Fruit fly (Drosophila melanogaster) whole organism, pupa: ENCODE measurements around the gene Targ1.
A peak's percentile ranks its signal among the peaks of the same experiment; 100 is the strongest.

ENCODE experiments used
- CG10348 ChIP-seq: fragments of 200-800 bp; sonication (Bioruptor generic); IDR thresholded peaks from 2 replicates; pipeline ENCODE4 v1.3.6; 2022; ENCODE audit warnings: missing biosample characterization, missing genetic modification characterization
- CG12605 ChIP-seq: fragments of 200-800 bp; sonication (Bioruptor generic); IDR thresholded peaks from 2 replicates; pipeline ENCODE4 v1.3.6; 2022; ENCODE audit warnings: missing biosample characterization, missing genetic modification characterization
- CG13204 ChIP-seq: fragments of 200-800 bp; sonication (Bioruptor generic); optimal IDR thresholded peaks from 2 replicates; lab custom pipeline; 2018; ENCODE audit warnings: missing biosample characterization, mild to moderate bottlenecking, missing genetic modification characterization, moderate library complexity
- CG14655 ChIP-seq: fragments of 200-800 bp; sonication (Bioruptor generic); optimal IDR thresholded peaks from 3 replicates; lab custom pipeline; 2017; ENCODE audit warnings: mild to moderate bottlenecking, missing biosample characterization, missing genetic modification reagents, missing genetic modification characterization
- CG15710 ChIP-seq: fragments of 200-800 bp; sonication (Bioruptor generic); optimal IDR thresholded peaks from 2 replicates; lab custom pipeline; 2018; ENCODE audit warnings: missing biosample characterization, mild to moderate bottlenecking, missing genetic modification characterization, moderate library complexity
- CG17806 ChIP-seq: fragments of 200-800 bp; sonication (Bioruptor generic); optimal IDR thresholded peaks from 2 replicates; lab custom pipeline; 2018; ENCODE audit warnings: missing biosample characterization, mild to moderate bottlenecking, missing genetic modification characterization, moderate library complexity
- CG32121 ChIP-seq: fragments of 200-800 bp; sonication (Bioruptor generic); IDR thresholded peaks from 2 replicates; pipeline ENCODE4 v1.3.6; 2022; ENCODE audit warnings: missing biosample characterization, missing genetic modification characterization
- CG34367 ChIP-seq: fragments of 200-800 bp; sonication (Bioruptor generic); optimal IDR thresholded peaks from 2 replicates; lab custom pipeline; 2018; ENCODE audit warnings: missing biosample characterization, mild to moderate bottlenecking, missing genetic modification characterization
- CG4496 ChIP-seq: fragments of 200-800 bp; sonication (Bioruptor generic); IDR thresholded peaks from 3 replicates; pipeline ENCODE4 v1.3.6; 2022; ENCODE audit warnings: missing biosample characterization, missing genetic modification characterization
- CG8159 ChIP-seq: fragments of 200-800 bp; sonication (Bioruptor generic); optimal IDR thresholded peaks from 3 replicates; lab custom pipeline; 2018; ENCODE audit warnings: missing biosample characterization, mild to moderate bottlenecking, missing genetic modification characterization, moderate library complexity
- CG8301 ChIP-seq: fragments of 200-800 bp; sonication (Bioruptor generic); optimal IDR thresholded peaks from 2 replicates; lab custom pipeline; 2018; ENCODE audit warnings: missing biosample characterization, mild to moderate bottlenecking, missing genetic modification characterization
- CG9948 ChIP-seq: fragments of 200-800 bp; sonication (Bioruptor generic); optimal IDR thresholded peaks from 2 replicates; lab custom pipeline; 2018; ENCODE audit warnings: missing biosample characterization, mild to moderate bottlenecking, missing genetic modification characterization, moderate library complexity
- D1 ChIP-seq: fragments of 200-800 bp; sonication (Bioruptor generic); optimal IDR thresholded peaks from 2 replicates; lab custom pipeline; 2018; ENCODE audit warnings: missing biosample characterization, mild to moderate bottlenecking, missing genetic modification characterization, moderate library complexity
- EcR ChIP-seq: fragments of 200-800 bp; sonication (Bioruptor generic); optimal IDR thresholded peaks from 3 replicates; lab custom pipeline; 2019; ENCODE audit warnings: missing biosample characterization, missing genetic modification characterization, mild to moderate bottlenecking, moderate library complexity, missing genetic modification reagents
- Ets98B ChIP-seq: fragments of 200-800 bp; sonication (Bioruptor generic); IDR thresholded peaks from 2 replicates; pipeline ENCODE4 v1.3.6; 2022; ENCODE audit warnings: missing biosample characterization, missing genetic modification characterization
- Pif1A ChIP-seq: fragments of 200-800 bp; sonication (Bioruptor generic); optimal IDR thresholded peaks from 3 replicates; lab custom pipeline; 2016; ENCODE audit warnings: missing biosample characterization, missing genetic modification characterization
- Pif1B ChIP-seq: fragments of 200-800 bp; sonication (Bioruptor generic); optimal IDR thresholded peaks from 3 replicates; lab custom pipeline; 2016; ENCODE audit warnings: missing biosample characterization, missing genetic modification characterization
- Snoo ChIP-seq: fragments of 200-800 bp; sonication (Bioruptor generic); optimal IDR thresholded peaks from 3 replicates; lab custom pipeline; 2017; ENCODE audit warnings: missing biosample characterization, mild to moderate bottlenecking, missing genetic modification characterization, inconsistent platforms
- fd96Ca ChIP-seq: fragments of 200-800 bp; sonication (Bioruptor generic); IDR thresholded peaks from 3 replicates; pipeline ENCODE4 v1.3.6; 2022; ENCODE audit warnings: missing biosample characterization, missing genetic modification characterization
- gl ChIP-seq: fragments of 200-800 bp; sonication (Bioruptor generic); optimal IDR thresholded peaks from 2 replicates; lab custom pipeline; 2018; ENCODE audit warnings: missing biosample characterization, mild to moderate bottlenecking, missing genetic modification characterization
- rn ChIP-seq: fragments of 200-800 bp; sonication (Bioruptor generic); IDR thresholded peaks from 2 replicates; pipeline ENCODE4 v1.3.6; 2022; ENCODE audit warnings: missing biosample characterization, missing genetic modification characterization

Gene Targ1

DNA sequence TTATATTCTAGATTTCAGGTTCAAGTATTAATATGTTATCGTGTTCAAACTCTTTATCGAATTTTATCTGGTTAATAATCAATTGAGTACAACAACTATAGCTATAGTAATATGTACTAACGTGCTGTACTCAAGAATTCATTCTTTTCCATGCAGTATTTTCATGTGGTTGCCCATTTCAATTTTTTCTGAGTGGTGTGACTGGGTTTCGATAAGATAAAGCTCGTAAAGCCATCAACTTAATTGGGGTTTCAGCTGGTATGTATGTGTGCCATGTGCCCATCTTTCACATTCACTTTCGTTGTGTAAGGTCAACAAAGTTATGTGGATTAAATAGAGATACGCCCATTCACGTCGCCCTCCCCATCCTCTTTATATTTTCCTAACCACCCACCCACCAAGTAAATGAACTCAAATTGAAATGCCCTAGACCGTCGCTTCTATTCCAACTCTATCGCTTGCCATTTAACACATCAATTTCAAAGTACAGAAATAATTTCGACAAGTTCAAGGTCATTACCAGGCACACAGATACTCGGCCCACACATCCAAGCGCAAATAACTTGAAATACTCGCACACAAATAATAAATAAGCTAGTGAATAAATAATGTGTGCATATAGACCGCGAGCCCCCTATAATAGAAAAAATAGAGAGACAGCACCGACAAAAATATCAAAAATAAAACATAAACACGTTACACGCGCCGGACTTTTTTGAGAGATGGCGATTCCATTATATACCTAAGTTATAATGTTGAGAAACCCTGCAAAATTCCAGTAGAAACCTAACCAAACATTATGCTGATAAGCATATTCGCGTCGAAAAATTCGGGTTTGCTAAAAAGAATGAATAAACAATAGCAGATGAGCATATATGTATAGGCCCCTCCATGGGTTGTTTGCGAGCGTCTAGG is 2.2 kb upstream of the Targ1 start:
- TF ChIP-seq Pif1B (GFP tag; lab: Kevin White, UChicago) (no peak), CG8159 (tag; lab: Kevin White, UChicago) (no peak)

DNA sequence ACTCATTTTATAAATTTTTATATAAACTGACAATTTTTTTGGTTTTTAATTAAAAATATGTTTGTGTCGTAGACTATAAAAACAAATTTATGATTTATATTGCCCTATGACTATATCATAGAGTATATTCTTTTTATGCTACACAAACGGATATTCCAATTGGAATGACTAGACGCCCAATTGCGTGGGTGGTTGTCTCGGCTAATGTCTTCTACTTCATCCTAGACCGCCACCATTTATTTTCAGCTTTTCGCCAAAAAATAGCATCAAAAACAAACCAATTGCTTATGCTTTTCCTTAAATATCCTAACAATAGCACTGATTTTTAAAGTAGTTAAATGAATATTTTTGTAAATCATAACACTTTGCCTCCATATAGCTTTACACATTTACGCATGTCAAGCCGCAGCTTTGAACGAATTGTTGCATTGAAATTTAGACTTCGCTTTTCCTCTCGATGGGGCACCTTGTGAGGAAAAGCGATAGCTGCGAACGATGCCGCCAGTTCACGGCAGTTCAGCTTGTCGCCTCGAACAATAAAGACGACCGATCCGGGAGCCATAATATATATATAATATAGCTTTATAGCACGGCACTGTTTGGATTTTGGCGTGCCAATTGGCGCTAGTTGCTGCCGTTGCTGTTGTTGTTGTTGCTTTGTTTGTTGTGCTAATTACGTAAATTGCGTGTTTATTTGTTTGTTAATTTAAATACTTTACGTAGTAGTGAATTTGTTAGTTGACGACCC is 479 bp downstream of the Targ1 start:
- TF ChIP-seq D1 (tag; lab: Kevin White, UChicago) (peak; percentile 52), CG14655 (peak; percentile 11), Ets98B (GFP tag; lab: Robert Waterston, UW) (no peak), EcR (GFP tag; lab: Kevin White, UChicago) (peak; percentile 72)

DNA sequence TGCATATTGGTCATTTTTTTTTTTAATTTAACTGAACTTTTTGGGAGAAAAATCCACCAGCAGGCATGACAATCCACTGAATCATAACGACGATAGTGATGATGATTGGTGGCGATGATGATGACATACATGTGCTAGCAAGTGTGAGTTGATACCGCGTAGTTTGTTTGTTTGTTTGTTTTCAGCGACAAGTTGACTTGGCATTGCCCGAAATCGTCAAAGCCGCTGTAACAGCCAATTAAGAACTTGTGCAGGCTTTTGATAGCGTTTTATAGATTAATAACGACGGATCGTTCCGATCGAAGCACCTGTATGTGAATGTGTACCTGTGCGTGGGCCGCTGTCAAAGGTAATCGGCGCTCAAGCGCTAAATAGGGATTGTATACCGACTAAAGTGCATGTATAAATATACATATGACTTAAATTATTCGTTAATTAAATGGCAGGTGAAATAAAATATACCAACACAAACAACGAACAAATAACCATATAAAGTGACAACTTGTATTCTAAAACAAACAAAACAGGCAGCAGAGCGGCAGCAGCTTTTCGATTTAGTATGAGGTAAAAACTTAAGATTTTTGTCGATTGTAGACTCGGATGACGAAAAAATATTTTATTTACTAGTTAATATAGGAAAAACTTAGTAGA is 1.3 kb downstream of the Targ1 start:
- TF ChIP-seq Pif1A (GFP tag; lab: Kevin White, UChicago) (no peak), D1 (tag; lab: Kevin White, UChicago) (no peak), CG8301 (no peak), CG13204 (GFP tag; lab: Kevin White, UChicago) (no peak), CG4496 (GFP tag; lab: Robert Waterston, UW) (no peak), gl (no peak), fd96Ca (GFP tag; lab: Robert Waterston, UW) (no peak), CG10348 (GFP tag; lab: Robert Waterston, UW) (no peak), rn (GFP tag; lab: Robert Waterston, UW) (no peak), CG34367 (no peak)

DNA sequence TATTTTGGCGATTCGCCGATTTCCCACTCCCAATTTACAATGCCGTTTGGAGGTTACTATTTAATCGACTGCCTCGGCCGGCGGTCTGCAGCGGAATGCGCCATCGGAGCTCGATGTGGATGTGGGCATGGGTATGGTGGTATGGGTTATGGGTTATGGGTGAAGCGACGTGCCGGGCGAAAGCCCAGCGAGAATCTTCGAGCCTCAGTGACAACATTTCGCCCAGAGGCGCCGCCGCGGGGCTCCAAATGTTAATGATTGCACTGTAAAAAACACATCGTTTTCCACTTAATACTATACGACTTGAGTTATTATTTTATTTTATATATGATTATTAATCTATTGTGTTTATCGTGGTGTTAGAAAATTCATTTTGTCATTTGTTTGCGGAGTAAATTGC is 2.1 kb downstream of the Targ1 start:
- peak; percentile 35 for TF ChIP-seq CG14655
- TF ChIP-seq Pif1B (GFP tag; lab: Kevin White, UChicago) = peak; percentile 11
- TF ChIP-seq CG9948 (tag; lab: Kevin White, UChicago) = peak; percentile 28
- TF ChIP-seq Pif1A (GFP tag; lab: Kevin White, UChicago) = peak; percentile 17
- peak; percentile 70 for TF ChIP-seq CG4496 (GFP tag; lab: Robert Waterston, UW)
- TF ChIP-seq CG8159 (tag; lab: Kevin White, UChicago) = no peak
- TF ChIP-seq EcR (GFP tag; lab: Kevin White, UChicago) = peak; percentile 2
- no peak for TF ChIP-seq gl

DNA sequence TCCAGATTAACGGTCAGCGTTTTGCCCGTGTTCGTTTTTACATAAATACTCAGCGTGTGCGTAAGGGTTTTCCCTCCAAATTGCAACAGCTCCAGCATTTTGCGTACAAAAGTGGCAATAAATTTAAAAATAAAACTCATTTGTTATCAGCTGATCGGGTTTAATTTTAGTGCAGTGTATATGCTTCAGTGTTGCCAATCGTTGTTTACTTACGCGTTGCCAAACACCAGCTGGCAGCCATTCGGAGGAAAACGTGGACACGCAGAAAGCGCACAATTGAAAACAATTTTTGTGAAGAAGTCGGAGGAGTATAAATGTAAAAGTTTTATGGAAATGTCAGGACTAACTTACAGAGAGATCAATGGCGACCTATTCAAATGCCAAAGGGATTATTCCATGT is 6.1 kb downstream of the Targ1 start, which contains the start of the genes Targ3 and park:
Gene Targ3 (plus strand): TSS at position 269 of the 400 bp plus-strand sequence.
Gene park (minus strand): TSS at position 291 of the 400 bp plus-strand sequence.
- TF ChIP-seq CG8159 (tag; lab: Kevin White, UChicago) = no peak
- 0 out of 3 replicates have a peak, but pooled peaks have one; percentile 37 for TF ChIP-seq CG4496 (GFP tag; lab: Robert Waterston, UW)
- TF ChIP-seq CG15710 (tag; lab: Kevin White, UChicago) = no peak
- TF ChIP-seq fd96Ca (GFP tag; lab: Robert Waterston, UW) = peak; percentile 33; the same call in 1 of the 3 replicates

DNA sequence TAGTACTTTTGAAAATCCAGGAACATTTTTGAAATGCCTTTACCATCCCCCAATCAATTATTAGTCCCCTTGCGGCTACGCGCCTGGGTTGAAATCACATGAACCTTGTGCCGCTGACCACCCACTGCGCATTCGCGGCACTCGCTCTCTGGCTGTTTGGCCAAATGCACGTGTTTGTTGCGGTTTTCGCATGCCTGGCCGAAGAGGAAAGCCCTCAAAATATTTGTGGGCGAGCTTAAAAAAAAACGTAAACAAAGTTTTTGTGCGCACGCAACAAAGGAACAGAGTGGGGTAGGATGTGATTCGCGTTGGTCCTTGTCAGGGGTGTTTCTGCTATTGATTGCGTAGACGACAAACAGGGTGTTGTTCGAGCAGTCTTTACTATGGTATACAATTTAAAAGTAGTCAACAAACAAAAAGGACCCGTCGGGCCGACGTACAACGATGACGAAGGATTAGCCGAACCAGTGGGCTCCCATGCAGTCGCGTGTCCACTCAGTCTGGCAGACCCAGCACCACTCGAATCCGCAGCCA is 8.2 kb downstream of the Targ1 start:
- no peak for TF ChIP-seq Ets98B (GFP tag; lab: Robert Waterston, UW)
- no peak for TF ChIP-seq CG13204 (GFP tag; lab: Kevin White, UChicago)
- TF ChIP-seq CG32121 = no peak
- TF ChIP-seq Pif1B (GFP tag; lab: Kevin White, UChicago) = no peak
- no peak for TF ChIP-seq CG15710 (tag; lab: Kevin White, UChicago)
- TF ChIP-seq CG9948 (tag; lab: Kevin White, UChicago) = no peak
- TF ChIP-seq CG14655 = no peak
- TF ChIP-seq CG8159 (tag; lab: Kevin White, UChicago) = no peak
- TF ChIP-seq Pif1A (GFP tag; lab: Kevin White, UChicago) = no peak
- no peak for TF ChIP-seq CG34367
- TF ChIP-seq CG17806 (tag; lab: Kevin White, UChicago) = no peak
- no peak for TF ChIP-seq CG8301
- TF ChIP-seq Snoo (tag; lab: Kevin White, UChicago) = no peak
- no peak for TF ChIP-seq CG12605 (GFP tag; lab: Robert Waterston, UW)
- TF ChIP-seq CG10348 (GFP tag; lab: Robert Waterston, UW) = no peak
- TF ChIP-seq EcR (GFP tag; lab: Kevin White, UChicago) = no peak
- TF ChIP-seq D1 (tag; lab: Kevin White, UChicago) = no peak
- TF ChIP-seq fd96Ca (GFP tag; lab: Robert Waterston, UW) = no peak
- TF ChIP-seq, all 21 proteins: peak for 0
